Fruit fly (Drosophila melanogaster): ENCODE data around the gene CG5984.

CG5984 gene

dm6 chr3R:27196866-27197265 is 50.9 kb downstream of the CG5984 start:
- TF ChIP-seq CG13424 (tag; optimal IDR thresholded peaks at IDR 0.05), result no peak
- TF ChIP-seq CG11085 (GFP tag; IDR thresholded peaks at IDR 0.05), result no peak
- TF ChIP-seq CG7372 (GFP tag; IDR thresholded peaks at IDR 0.05), result no peak
- TF ChIP-seq fu2 (GFP tag; optimal IDR thresholded peaks at IDR 0.05), result no peak
- peak; percentile 2 for TF ChIP-seq kni (GFP tag; optimal IDR thresholded peaks at IDR 0.05)
- TF ChIP-seq CG34422 (GFP tag; IDR thresholded peaks at IDR 0.05), result no peak
- no peak for TF ChIP-seq Meics (GFP tag; optimal IDR thresholded peaks at IDR 0.05)
- no peak for TF ChIP-seq onecut (GFP tag; IDR thresholded peaks at IDR 0.05)
- TF ChIP-seq Kr (GFP tag; optimal IDR thresholded peaks at IDR 0.05), result peak; percentile 82
- no peak for TF ChIP-seq wor (GFP tag; IDR thresholded peaks at IDR 0.05)
- no peak for TF ChIP-seq CG14050 (GFP tag; IDR thresholded peaks at IDR 0.05)
- TF ChIP-seq Doc2 (GFP tag; IDR thresholded peaks at IDR 0.05), result no peak
- no peak for TF ChIP-seq CG12155 (GFP tag; optimal IDR thresholded peaks at IDR 0.05)
- no peak for TF ChIP-seq bowl (GFP tag; IDR thresholded peaks at IDR 0.05)
- TF ChIP-seq tll (GFP tag; optimal IDR thresholded peaks at IDR 0.05), result peak in 1 of 2 experiments; percentile 29
- TF ChIP-seq Scr (GFP tag; IDR thresholded peaks at IDR 0.05; ENCODE audit: partially characterized antibody), result no peak
- TF ChIP-seq CG10565 (GFP tag; optimal IDR thresholded peaks at IDR 0.05), result no peak
- TF ChIP-seq CG4707 (GFP tag; optimal IDR thresholded peaks at IDR 0.05), result no peak
- no peak for TF ChIP-seq CG10959 (GFP tag; IDR thresholded peaks at IDR 0.05)
- TF ChIP-seq ranshi (GFP tag; IDR thresholded peaks at IDR 0.05), result no peak
- no peak for TF ChIP-seq dmrt99B (tag; optimal IDR thresholded peaks at IDR 0.05)
- TF ChIP-seq Oaz (GFP tag; IDR thresholded peaks at IDR 0.05), result no peak
- TF ChIP-seq ewg (GFP tag; optimal IDR thresholded peaks at IDR 0.05), result peak; percentile 11
- peak; percentile 67 for TF ChIP-seq pros (GFP tag; optimal IDR thresholded peaks at IDR 0.05)
- TF ChIP-seq CG17802 (tag; optimal IDR thresholded peaks at IDR 0.05), result no peak
- no peak for TF ChIP-seq CG15601 (tag; optimal IDR thresholded peaks at IDR 0.05)
- TF ChIP-seq oc (tag; optimal IDR thresholded peaks at IDR 0.05), result peak; percentile 84
- TF ChIP-seq cad (GFP tag; optimal IDR thresholded peaks at IDR 0.05), result no peak
- peak; percentile 52; the same call in 1 of the 2 replicates for TF ChIP-seq Awh (GFP tag; IDR thresholded peaks at IDR 0.05)
- TF ChIP-seq pum (GFP tag; optimal IDR thresholded peaks at IDR 0.05), result no peak
- TF ChIP-seq Hmr (GFP tag; optimal IDR thresholded peaks at IDR 0.05), result no peak
- TF ChIP-seq slou (GFP tag; optimal IDR thresholded peaks at IDR 0.05), result no peak
- no peak for TF ChIP-seq Mrtf (GFP tag; IDR thresholded peaks at IDR 0.05)
- TF ChIP-seq stc (GFP tag; IDR thresholded peaks at IDR 0.05), result no peak
- no peak for TF ChIP-seq CG13775 (GFP tag; optimal IDR thresholded peaks at IDR 0.05)
- TF ChIP-seq gsb (GFP tag; IDR thresholded peaks at IDR 0.05), result no peak
- TF ChIP-seq CG12391 (tag; optimal IDR thresholded peaks at IDR 0.05), result no peak
- TF ChIP-seq Sin3A (optimal IDR thresholded peaks at IDR 0.05), result no peak
- TF ChIP-seq CG9437 (GFP tag; optimal IDR thresholded peaks at IDR 0.05), result no peak
- TF ChIP-seq crol (GFP tag; IDR thresholded peaks at IDR 0.05), result peak; percentile 63
- no peak for TF ChIP-seq CG17612 (GFP tag; IDR thresholded peaks at IDR 0.05)
- TF ChIP-seq CG1024 (GFP tag; IDR thresholded peaks at IDR 0.05), result no peak
- no peak for TF ChIP-seq D (optimal IDR thresholded peaks at IDR 0.05)
- TF ChIP-seq D (GFP tag; optimal IDR thresholded peaks at IDR 0.05), result peak; percentile 14
- TF ChIP-seq vfl (GFP tag; optimal IDR thresholded peaks at IDR 0.05), result no peak
- TF ChIP-seq CG9797 (GFP tag; optimal IDR thresholded peaks at IDR 0.05), result no peak
